Worm (Caenorhabditis elegans) whole organism, L4 larva: ENCODE results near the gene C44B11.6.

ENCODE experiments used
- D1046.2 ChIP-seq: fragments of 200-800 bp; sonication (Bioruptor generic); IDR thresholded peaks from 2 replicates; pipeline ENCODE4 v1.3.6; 2022; ENCODE audit warnings: missing genetic modification characterization, missing compliant biosample characterization
- F37D6.2 ChIP-seq: sonication (generic microtip); optimal IDR thresholded peaks from 2 replicates; lab custom pipeline; 2016; ENCODE audit warnings: mild to moderate bottlenecking, missing genetic modification characterization, missing compliant biosample characterization
- Y75B8A.6 ChIP-seq: fragments of 200-800 bp; sonication (Bioruptor generic); IDR thresholded peaks from 2 replicates; pipeline ENCODE4 v1.3.6; 2022; ENCODE audit warnings: missing genetic modification reagents, missing genetic modification characterization, missing compliant biosample characterization
- aha-1 ChIP-seq: fragments of 150-350 bp; peaks from one replicate; lab custom pipeline; 2014; ENCODE audit warnings: missing biosample characterization, missing genetic modification characterization
- ceh-28 ChIP-seq: fragments of 150-350 bp; optimal IDR thresholded peaks from 2 replicates; lab custom pipeline; 2014; ENCODE audit warnings: missing biosample characterization, missing genetic modification reagents, missing genetic modification characterization
- ceh-32 ChIP-seq: sonication (generic microtip); optimal IDR thresholded peaks from 2 replicates; lab custom pipeline; 2016; ENCODE audit warnings: mild to moderate bottlenecking, missing genetic modification characterization, missing compliant biosample characterization; ENCODE audit not compliant: poor library complexity
- ctbp-1 ChIP-seq: fragments of 200-800 bp; sonication (Bioruptor generic); IDR thresholded peaks from 2 replicates; pipeline ENCODE4 v1.3.6; 2022; ENCODE audit warnings: missing genetic modification reagents, missing genetic modification characterization, missing compliant biosample characterization
- daf-16 ChIP-seq, 3 experiments: sonication (generic microtip); optimal IDR thresholded peaks; 2 replicates each; lab custom pipeline; 2016 to 2017; ENCODE audit warnings: missing genetic modification characterization in 3 of 3, missing genetic modification reagents in 3 of 3, mild to moderate bottlenecking in 2 of 3, missing compliant biosample characterization in 2 of 3, missing biosample characterization in 1 of 3, moderate library complexity in 1 of 3
- duxl-1 ChIP-seq: sonication (generic microtip); optimal IDR thresholded peaks from 2 replicates; lab custom pipeline; 2016; ENCODE audit warnings: mild to moderate bottlenecking, missing genetic modification characterization, moderate library complexity, missing compliant biosample characterization; ENCODE audit not compliant: poor library complexity
- egl-43 ChIP-seq: fragments of 200-800 bp; sonication (Bioruptor generic); IDR thresholded peaks from 2 replicates; pipeline ENCODE4 v1.3.6; 2022; ENCODE audit warnings: missing genetic modification reagents, missing genetic modification characterization, missing compliant biosample characterization
- fos-1 ChIP-seq: fragments of 150-350 bp; optimal IDR thresholded peaks from 2 replicates; lab custom pipeline; 2014; ENCODE audit warnings: missing biosample characterization, missing genetic modification characterization
- jun-1 ChIP-seq: fragments of 150-350 bp; optimal IDR thresholded peaks from 2 replicates; lab custom pipeline; 2014; ENCODE audit warnings: missing biosample characterization, missing genetic modification reagents, missing genetic modification characterization
- lin-29 ChIP-seq: fragments of 200-800 bp; sonication (Bioruptor generic); IDR thresholded peaks from 2 replicates; pipeline ENCODE4 v1.3.6; 2022; ENCODE audit warnings: missing genetic modification reagents, missing genetic modification characterization, missing compliant biosample characterization
- lin-38 ChIP-seq: fragments of 200-800 bp; sonication (Bioruptor generic); IDR thresholded peaks from 2 replicates; pipeline ENCODE4 v1.3.6; 2022; ENCODE audit warnings: missing genetic modification reagents, missing genetic modification characterization, missing compliant biosample characterization
- lir-3 ChIP-seq: sonication (generic microtip); optimal IDR thresholded peaks from 2 replicates; lab custom pipeline; 2016; ENCODE audit warnings: mild to moderate bottlenecking, missing genetic modification characterization, missing compliant biosample characterization
- lsy-2 ChIP-seq, 2 experiments: fragments of 150-350 bp in 1 of 2; sonication (generic microtip) in 1 of 2; optimal IDR thresholded peaks; 2 replicates each; lab custom pipeline; 2014 to 2017; ENCODE audit warnings: missing biosample characterization in 2 of 2, missing genetic modification characterization in 2 of 2
- mep-1 ChIP-seq: fragments of 150-350 bp; sonication (generic microtip); optimal IDR thresholded peaks from 3 replicates; lab custom pipeline; 2014; ENCODE audit warnings: missing biosample characterization, missing genetic modification characterization
- mxl-3 ChIP-seq: fragments of 200-800 bp; sonication (Bioruptor generic); optimal IDR thresholded peaks from 2 replicates; lab custom pipeline; 2018; ENCODE audit warnings: mild to moderate bottlenecking, missing genetic modification characterization, missing compliant biosample characterization
- nhr-10 ChIP-seq: fragments of 150-350 bp; optimal IDR thresholded peaks from 2 replicates; lab custom pipeline; 2014; ENCODE audit warnings: missing biosample characterization, missing genetic modification characterization
- nhr-237 ChIP-seq: sonication (generic microtip); optimal IDR thresholded peaks from 2 replicates; lab custom pipeline; 2017; ENCODE audit warnings: missing biosample characterization, missing genetic modification characterization
- nhr-28 ChIP-seq: fragments of 150-350 bp; optimal IDR thresholded peaks from 2 replicates; lab custom pipeline; 2014; ENCODE audit warnings: missing biosample characterization, missing genetic modification characterization
- nhr-6 ChIP-seq: fragments of 150-350 bp; optimal IDR thresholded peaks from 2 replicates; lab custom pipeline; 2014; ENCODE audit warnings: missing biosample characterization, missing genetic modification characterization
- saeg-2 ChIP-seq: fragments of 200-800 bp; sonication (Bioruptor generic); IDR thresholded peaks from 2 replicates; pipeline ENCODE4 v1.3.6; 2022; ENCODE audit warnings: missing genetic modification reagents, missing genetic modification characterization, missing compliant biosample characterization
- spr-1 ChIP-seq: sonication (generic microtip); optimal IDR thresholded peaks from 2 replicates; lab custom pipeline; 2016; ENCODE audit warnings: mild to moderate bottlenecking, missing genetic modification characterization, missing compliant biosample characterization
- tra-1 ChIP-seq: fragments of 200-800 bp; sonication (Bioruptor generic); IDR thresholded peaks from 2 replicates; pipeline ENCODE4 v1.3.6; 2022; ENCODE audit warnings: missing genetic modification reagents, missing genetic modification characterization, missing compliant biosample characterization
- unc-39 ChIP-seq: sonication (generic microtip); optimal IDR thresholded peaks from 2 replicates; lab custom pipeline; 2017; ENCODE audit warnings: missing biosample characterization, missing genetic modification characterization
- unc-62 ChIP-seq, 3 experiments: fragments of 150-350 bp in 1 of 3; sonication (generic microtip); optimal IDR thresholded peaks in 2 of 3; peaks in 1 of 3; 1 replicate in 1 of 3; 2 replicates in 2 of 3; lab custom pipeline; 2014 to 2017; ENCODE audit warnings: missing biosample characterization in 3 of 3, missing genetic modification characterization in 3 of 3, missing genetic modification reagents in 3 of 3, missing genotype in 1 of 3
- zip-2 ChIP-seq: fragments of 150-350 bp; optimal IDR thresholded peaks from 2 replicates; lab custom pipeline; 2014; ENCODE audit warnings: missing biosample characterization, missing genetic modification characterization

Gene C44B11.6

DNA sequence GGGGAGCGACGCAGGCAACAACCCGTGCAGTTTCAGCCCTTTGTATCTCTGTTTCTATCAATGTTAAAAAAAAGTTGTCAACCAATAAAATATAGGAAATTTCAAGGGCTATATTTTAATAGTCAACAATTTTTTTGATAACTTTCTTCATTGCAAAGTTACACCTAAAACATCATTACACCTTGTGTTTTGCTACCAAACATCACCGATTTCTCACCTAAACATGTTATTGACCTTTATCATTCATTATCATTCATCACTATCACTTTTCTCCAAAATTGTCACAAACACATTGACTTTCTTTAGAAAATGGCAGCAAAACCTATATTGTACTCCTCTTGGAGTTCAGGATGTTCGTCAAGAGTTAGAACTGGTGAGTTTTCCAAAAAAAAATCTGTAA is 23.9 kb upstream of the C44B11.6 start, which contains the start of gene Y53G8B.1:
TSS of gene Y53G8B.1 (plus strand) at position 242 of the 400 bp plus-strand sequence.
- TF ChIP-seq daf-16 (GFP tag; optimal IDR thresholded peaks at IDR 0.05; lab: Kevin White, UChicago) = no peak
- TF ChIP-seq daf-16 (tag; optimal IDR thresholded peaks at IDR 0.05; lab: Kevin White, UChicago) = peak; percentile 78
- TF ChIP-seq nhr-28 (tag; lab: Kevin White, UChicago) = peak; percentile 7
- no peak for TF ChIP-seq duxl-1 (tag; lab: Kevin White, UChicago)
- TF ChIP-seq nhr-6 (tag; lab: Kevin White, UChicago) = no peak
- TF ChIP-seq unc-62 (GFP tag; optimal IDR thresholded peaks at IDR 0.05 in 1 of 2; lab: Kevin White, UChicago) = peak in 1 of 2 experiments; percentile 51
- TF ChIP-seq unc-62 (tag; optimal IDR thresholded peaks at IDR 0.05; lab: Kevin White, UChicago) = no peak

ce11 chrIII:3136325-3137001 is 16.5 kb upstream of the C44B11.6 start:
- TF ChIP-seq aha-1 (tag; lab: Kevin White, UChicago) = peak; percentile 39
- no peak for TF ChIP-seq nhr-10
- no peak for TF ChIP-seq saeg-2 (GFP tag; lab: Robert Waterston, UW)
- no peak for TF ChIP-seq jun-1
- TF ChIP-seq zip-2 = no peak
- peak in 1 of 2 experiments; percentile 80 for TF ChIP-seq unc-62 (GFP tag; optimal IDR thresholded peaks at IDR 0.05 in 1 of 2; lab: Kevin White, UChicago)
- TF ChIP-seq unc-62 (tag; optimal IDR thresholded peaks at IDR 0.05; lab: Kevin White, UChicago) = no peak
- TF ChIP-seq ceh-32 (tag; lab: Kevin White, UChicago) = no peak

DNA sequence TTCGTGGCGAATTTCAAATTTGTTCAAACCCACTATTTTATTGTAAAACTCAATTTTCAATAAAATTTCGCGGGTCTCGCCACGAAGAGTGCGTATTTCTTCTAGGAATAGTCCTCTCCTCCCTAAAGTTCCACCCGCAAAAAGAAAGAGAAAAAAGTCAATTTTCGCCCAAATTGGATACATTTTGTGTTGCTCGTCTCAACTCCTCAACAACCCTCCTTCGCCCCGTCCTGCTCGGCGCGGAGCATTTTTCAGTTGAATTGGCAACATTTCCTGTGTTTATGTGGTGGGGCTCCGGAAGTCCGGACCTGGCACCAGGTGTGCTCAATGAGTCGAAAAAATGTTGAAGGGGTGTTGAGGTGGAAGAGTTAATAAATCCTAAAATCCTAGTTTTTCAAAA is 14.9 kb upstream of the C44B11.6 start:
- TF ChIP-seq lin-29 (GFP tag; lab: Robert Waterston, UW) = no peak
- TF ChIP-seq egl-43 (GFP tag; lab: Robert Waterston, UW) = 0 out of 2 replicates have a peak, but pooled peaks have one; percentile 5

DNA sequence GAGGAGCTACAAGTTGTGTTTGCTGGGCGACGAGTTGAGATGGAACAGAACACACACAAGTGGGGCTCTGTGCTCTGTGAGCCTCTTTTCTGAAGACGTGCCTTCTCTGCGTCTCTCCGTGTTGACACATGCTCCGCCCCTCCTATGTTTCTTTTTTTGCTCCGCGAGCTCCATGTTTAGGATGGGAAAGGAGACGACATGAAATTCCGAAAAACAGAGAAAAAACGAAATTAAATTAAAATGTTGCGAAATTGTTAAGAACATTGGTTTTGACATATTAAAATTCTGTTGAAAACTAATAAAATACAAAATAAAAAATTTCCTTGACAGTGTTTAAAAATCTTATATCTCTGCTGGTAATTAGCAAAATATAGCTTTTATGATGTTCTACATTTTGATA is 13.8 kb upstream of the C44B11.6 start, which contains the start of gene mec-12:
TSS of gene mec-12 (minus strand) at position 91 of the 400 bp plus-strand sequence.
- TF ChIP-seq ctbp-1 (0 out of 2 replicates have a peak, but pooled peaks have one; percentile 29), mxl-3 (GFP tag; lab: Kevin White, UChicago) (no peak), unc-39 (tag; lab: Kevin White, UChicago) (no peak), spr-1 (tag; lab: Kevin White, UChicago) (no peak), lsy-2 (tag; optimal IDR thresholded peaks at IDR 0.05; lab: Kevin White, UChicago) (peak in 1 of 2 experiments; percentile 20), duxl-1 (tag; lab: Kevin White, UChicago) (no peak), mep-1 (tag; lab: Kevin White, UChicago) (peak; percentile 43), lir-3 (tag; lab: Kevin White, UChicago) (no peak), D1046.2 (no peak), jun-1 (no peak), aha-1 (tag; lab: Kevin White, UChicago) (peak; percentile 66)

- TF ChIP-seq F37D6.2 (tag; lab: Kevin White, UChicago) (no peak), lin-38 (GFP tag; lab: Robert Waterston, UW) (no peak), ctbp-1 (no peak), Y75B8A.6 (GFP tag; lab: Robert Waterston, UW) (no peak), unc-62 (GFP tag; optimal IDR thresholded peaks at IDR 0.05 in 1 of 2; lab: Kevin White, UChicago) (no peak), unc-62 (tag; optimal IDR thresholded peaks at IDR 0.05; lab: Kevin White, UChicago) (no peak), nhr-237 (tag; lab: Kevin White, UChicago) (no peak), tra-1 (no peak), fos-1 (no peak)
Measured at ce11 chrIII:3140227-3140626, 12.7 kb upstream of the C44B11.6 start.

DNA sequence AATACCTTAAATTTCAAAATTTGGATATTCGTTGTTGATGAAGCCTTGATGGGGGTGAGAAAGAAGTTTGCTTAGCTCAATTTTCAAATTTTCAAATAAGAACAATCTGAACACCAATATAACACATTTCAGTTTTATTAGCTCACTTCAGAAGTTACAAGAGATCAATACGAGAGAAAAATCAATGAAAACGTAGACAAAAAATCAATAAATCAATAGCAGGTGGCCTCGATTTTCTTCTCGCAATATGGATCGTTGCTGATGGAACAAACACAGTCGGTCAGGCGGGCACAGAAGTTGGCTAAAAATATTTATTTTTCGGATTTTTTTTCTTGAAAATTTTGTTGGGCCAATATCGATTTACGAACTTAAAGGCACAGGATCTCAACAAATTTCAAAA is 10.9 kb upstream of the C44B11.6 start:
- TF ChIP-seq ceh-28 = peak; percentile 91
- no peak for TF ChIP-seq Y75B8A.6 (GFP tag; lab: Robert Waterston, UW)
- TF ChIP-seq, all 104 proteins: peak for 1
